Fruit fly (Drosophila melanogaster) whole organism, adult: ENCODE results near the gene CG44142.

ENCODE experiments used
- CG14711 ChIP-seq: fragments of 200-800 bp; sonication (Bioruptor generic); optimal IDR thresholded peaks from 2 replicates; lab custom pipeline; 2018; ENCODE audit warnings: missing biosample characterization, mild to moderate bottlenecking, missing genetic modification characterization, moderate library complexity
- CG1620 ChIP-seq: fragments of 200-800 bp; sonication (Bioruptor generic); optimal IDR thresholded peaks from 2 replicates; lab custom pipeline; 2016; ENCODE audit warnings: missing biosample characterization, missing genetic modification characterization
- CG33017 ChIP-seq: fragments of 200-800 bp; sonication (Bioruptor generic); optimal IDR thresholded peaks from 2 replicates; lab custom pipeline; 2018; ENCODE audit warnings: missing biosample characterization, mild to moderate bottlenecking, missing genetic modification characterization, moderate library complexity
- CG7101 ChIP-seq: fragments of 200-800 bp; sonication (Bioruptor generic); optimal IDR thresholded peaks from 2 replicates; lab custom pipeline; 2018; ENCODE audit warnings: missing biosample characterization, mild to moderate bottlenecking, missing genetic modification characterization, moderate library complexity
- Hr96 ChIP-seq: fragments of 200-800 bp; sonication (Bioruptor generic); optimal IDR thresholded peaks from 2 replicates; lab custom pipeline; 2016; ENCODE audit warnings: missing biosample characterization, missing genetic modification characterization
- bab1 ChIP-seq: fragments of 200-800 bp; sonication (Bioruptor generic); optimal IDR thresholded peaks from 3 replicates; lab custom pipeline; 2019; ENCODE audit warnings: missing biosample characterization, mild to moderate bottlenecking, missing genetic modification characterization, moderate library complexity
- cic ChIP-seq: fragments of 200-800 bp; sonication (Bioruptor generic); optimal IDR thresholded peaks from 2 replicates; lab custom pipeline; 2017; ENCODE audit warnings: missing biosample characterization, mild to moderate bottlenecking, missing genetic modification characterization, moderate library complexity
- kay ChIP-seq: fragments of 200-800 bp; sonication (Bioruptor generic); peaks from one replicate; lab custom pipeline; 2016; ENCODE audit warnings: missing biosample characterization, missing genetic modification characterization, borderline replicate concordance
- pad ChIP-seq: fragments of 200-800 bp; sonication (Bioruptor generic); optimal IDR thresholded peaks from 3 replicates; lab custom pipeline; 2017; ENCODE audit warnings: missing biosample characterization, missing genetic modification characterization, mild to moderate bottlenecking, moderate library complexity, missing genetic modification reagents
- toe ChIP-seq: fragments of 200-800 bp; sonication (Bioruptor generic); optimal IDR thresholded peaks from 2 replicates; lab custom pipeline; 2016; ENCODE audit warnings: missing biosample characterization, missing genetic modification characterization

DNA sequence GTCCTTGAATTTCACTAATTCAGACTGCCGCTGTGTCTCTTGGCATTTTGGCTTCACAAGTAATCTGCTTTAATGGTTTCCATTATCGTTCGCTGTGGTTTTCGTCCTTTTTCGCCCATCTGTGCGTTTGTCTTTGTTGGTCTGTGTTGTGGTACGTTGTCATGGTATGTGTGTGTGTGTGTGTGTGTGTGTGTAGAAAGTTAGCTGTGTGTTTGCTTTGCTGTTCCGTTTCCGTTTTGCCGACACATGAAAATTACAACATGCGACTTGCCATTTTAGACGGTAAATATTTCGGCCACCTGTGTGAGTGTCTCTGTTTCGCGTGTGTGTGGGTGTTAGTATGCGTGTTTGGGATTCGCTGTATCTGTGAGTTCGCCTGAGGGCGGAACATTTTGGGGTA is 44.0 kb upstream of the CG44142 start:
- TF ChIP-seq CG1620 (no peak), CG7101 (tag; lab: Kevin White, UChicago) (no peak), CG33017 (tag; lab: Kevin White, UChicago) (no peak), CG14711 (tag; lab: Kevin White, UChicago) (no peak), kay (GFP tag; lab: Kevin White, UChicago) (no peak), toe (GFP tag; lab: Kevin White, UChicago) (no peak), cic (GFP tag; lab: Kevin White, UChicago) (no peak), pad (GFP tag; lab: Kevin White, UChicago) (no peak), Hr96 (GFP tag; lab: Kevin White, UChicago) (no peak), bab1 (no peak)
